Fruit fly (Drosophila melanogaster) whole organism, embryonic: Measurements from ENCODE around the gene Cerk.

Experiments
- Asciz ChIP-seq: fragments of 200-800 bp; sonication (Bioruptor generic); optimal IDR thresholded peaks from 2 replicates; lab custom pipeline; 2017; ENCODE audit warnings: missing biosample characterization, mild to moderate bottlenecking, missing genetic modification characterization, missing genetic modification reagents
- CG10209 ChIP-seq: fragments of 200-800 bp; sonication (Bioruptor generic); optimal IDR thresholded peaks from 3 replicates; lab custom pipeline; 2017; ENCODE audit warnings: missing biosample characterization, mild to moderate bottlenecking, missing genetic modification characterization, missing genetic modification reagents
- CG10431 ChIP-seq: fragments of 200-800 bp; sonication (Bioruptor generic); optimal IDR thresholded peaks from 3 replicates; lab custom pipeline; 2018; ENCODE audit warnings: missing biosample characterization, mild to moderate bottlenecking, missing genetic modification characterization
- CG10462 ChIP-seq: fragments of 200-800 bp; sonication (Bioruptor generic); optimal IDR thresholded peaks from 2 replicates; lab custom pipeline; 2016; ENCODE audit warnings: missing biosample characterization, missing genetic modification characterization
- CG11093 ChIP-seq: fragments of 200-800 bp; sonication (Bioruptor generic); IDR thresholded peaks from 3 replicates; pipeline ENCODE4 v1.3.6; 2022; ENCODE audit warnings: missing biosample characterization, missing genetic modification characterization
- CG14441 ChIP-seq: fragments of 200-800 bp; sonication (Bioruptor generic); IDR thresholded peaks from 2 replicates; pipeline ENCODE4 v1.3.6; 2022; ENCODE audit warnings: missing biosample characterization, missing genetic modification characterization
- CG14860 ChIP-seq: fragments of 200-800 bp; sonication (Bioruptor generic); IDR thresholded peaks from 3 replicates; pipeline ENCODE4 v1.3.6; 2022; ENCODE audit warnings: missing biosample characterization, missing genetic modification characterization; ENCODE audit not compliant: partially characterized antibody
- CG15601 ChIP-seq: fragments of 200-800 bp; sonication (Bioruptor generic); optimal IDR thresholded peaks from 3 replicates; lab custom pipeline; 2019; ENCODE audit warnings: missing biosample characterization, mild to moderate bottlenecking, missing genetic modification characterization, moderate library complexity
- CG15696 ChIP-seq: fragments of 200-800 bp; sonication (Bioruptor generic); optimal IDR thresholded peaks from 2 replicates; lab custom pipeline; 2019; ENCODE audit warnings: missing biosample characterization, mild to moderate bottlenecking, missing genetic modification characterization, moderate library complexity
- CG18599 ChIP-seq: fragments of 200-800 bp; sonication (Bioruptor generic); optimal IDR thresholded peaks from 3 replicates; lab custom pipeline; 2017; ENCODE audit warnings: missing biosample characterization, missing genetic modification characterization, mild to moderate bottlenecking, moderate library complexity, missing genetic modification reagents
- CG31224 ChIP-seq: fragments of 200-800 bp; sonication (Bioruptor generic); IDR thresholded peaks from 2 replicates; pipeline ENCODE4 v1.3.6; 2022; ENCODE audit warnings: missing biosample characterization, missing genetic modification characterization
- CG31388 ChIP-seq: fragments of 200-800 bp; sonication (Bioruptor generic); optimal IDR thresholded peaks from 2 replicates; lab custom pipeline; 2016; ENCODE audit warnings: missing biosample characterization, missing genetic modification characterization
- CG32767 ChIP-seq: fragments of 200-800 bp; sonication (Bioruptor generic); IDR thresholded peaks from 2 replicates; pipeline ENCODE4 v1.3.6; 2022; ENCODE audit warnings: missing biosample characterization, missing genetic modification characterization
- CG33557 ChIP-seq: fragments of 200-800 bp; sonication (Bioruptor generic); optimal IDR thresholded peaks from 2 replicates; lab custom pipeline; 2019; ENCODE audit warnings: missing biosample characterization, mild to moderate bottlenecking, missing genetic modification characterization, moderate library complexity
- CG34422 ChIP-seq: fragments of 200-800 bp; sonication (Bioruptor generic); IDR thresholded peaks from 3 replicates; pipeline ENCODE4 v1.3.6; 2022; ENCODE audit warnings: missing biosample characterization, missing genetic modification characterization
- CG3847 ChIP-seq: fragments of 200-800 bp; sonication (Bioruptor generic); IDR thresholded peaks from 2 replicates; pipeline ENCODE4 v1.3.6; 2022; ENCODE audit warnings: missing biosample characterization, missing genetic modification characterization
- CG7271 ChIP-seq: fragments of 200-800 bp; sonication (Bioruptor generic); optimal IDR thresholded peaks from 2 replicates; lab custom pipeline; 2018; ENCODE audit warnings: missing biosample characterization, mild to moderate bottlenecking, missing genetic modification characterization, moderate library complexity
- CG7357 ChIP-seq: fragments of 200-800 bp; sonication (Bioruptor generic); IDR thresholded peaks from 3 replicates; pipeline ENCODE4 v1.3.6; 2022; ENCODE audit warnings: missing biosample characterization, missing genetic modification characterization
- CG7372 ChIP-seq: fragments of 200-800 bp; sonication (Bioruptor generic); IDR thresholded peaks from 2 replicates; pipeline ENCODE4 v1.3.6; 2022; ENCODE audit warnings: missing biosample characterization, missing genetic modification characterization
- CG9215 ChIP-seq: fragments of 200-800 bp; sonication (Bioruptor generic); IDR thresholded peaks from 2 replicates; pipeline ENCODE4 v1.3.6; 2022; ENCODE audit warnings: missing biosample characterization, missing genetic modification characterization
- Chrac-16 ChIP-seq: fragments of 200-800 bp; sonication (Bioruptor generic); optimal IDR thresholded peaks from 3 replicates; lab custom pipeline; 2016; ENCODE audit warnings: missing biosample characterization, missing genetic modification characterization
- D19A ChIP-seq: fragments of 200-800 bp; optimal IDR thresholded peaks from 3 replicates; lab custom pipeline; 2019; ENCODE audit warnings: missing biosample characterization, mild to moderate bottlenecking, missing genetic modification characterization, moderate library complexity
- Dad ChIP-seq: fragments of 200-800 bp; sonication (Bioruptor generic); optimal IDR thresholded peaks from 3 replicates; lab custom pipeline; 2016; ENCODE audit warnings: missing biosample characterization, missing genetic modification characterization
- Fer1 ChIP-seq: fragments of 200-800 bp; sonication (Bioruptor generic); optimal IDR thresholded peaks from 2 replicates; lab custom pipeline; 2017; ENCODE audit warnings: missing biosample characterization, mild to moderate bottlenecking, missing genetic modification characterization
- Fer3 ChIP-seq: fragments of 200-800 bp; sonication (Bioruptor generic); optimal IDR thresholded peaks from 2 replicates; lab custom pipeline; 2018; ENCODE audit warnings: missing biosample characterization, mild to moderate bottlenecking, missing genetic modification characterization, moderate library complexity
- Gsc ChIP-seq: fragments of 200-800 bp; sonication (Bioruptor generic); IDR thresholded peaks from 2 replicates; pipeline ENCODE4 v1.3.6; 2022; ENCODE audit warnings: missing biosample characterization, missing genetic modification characterization
- HLH54F ChIP-seq: fragments of 200-800 bp; sonication (Bioruptor generic); optimal IDR thresholded peaks from 3 replicates; lab custom pipeline; 2016; ENCODE audit warnings: missing biosample characterization, missing genetic modification characterization
- Jarid2 ChIP-seq: fragments of 200-800 bp; sonication (Bioruptor generic); optimal IDR thresholded peaks from 3 replicates; lab custom pipeline; 2017; ENCODE audit warnings: mild to moderate bottlenecking, missing biosample characterization, missing genetic modification reagents, missing genetic modification characterization
- Mad ChIP-seq: fragments of 200-800 bp; sonication (Bioruptor generic); optimal IDR thresholded peaks from 2 replicates; lab custom pipeline; 2016; ENCODE audit warnings: missing biosample characterization, missing genetic modification characterization
- NC2β ChIP-seq: fragments of 200-800 bp; sonication (Bioruptor generic); optimal IDR thresholded peaks from 2 replicates; lab custom pipeline; 2016; ENCODE audit warnings: missing biosample characterization, missing genetic modification characterization
- Opbp ChIP-seq: fragments of 200-800 bp; sonication (Bioruptor generic); IDR thresholded peaks from 3 replicates; pipeline ENCODE4 v1.3.6; 2022; ENCODE audit warnings: missing biosample characterization, missing genetic modification characterization; ENCODE audit not compliant: partially characterized antibody
- Side ChIP-seq: fragments of 200-800 bp; sonication (Bioruptor generic); optimal IDR thresholded peaks from 2 replicates; lab custom pipeline; 2016; ENCODE audit warnings: missing biosample characterization, missing genetic modification characterization
- Sry-β ChIP-seq: fragments of 200-800 bp; sonication (Bioruptor generic); optimal IDR thresholded peaks from 2 replicates; lab custom pipeline; 2018; ENCODE audit warnings: missing biosample characterization, mild to moderate bottlenecking, missing genetic modification characterization, moderate library complexity
- Trl ChIP-seq, 3 experiments: fragments of >200 bp in 2 of 3; fragments of 200-800 bp in 1 of 3; sonication (Bioruptor generic) in 1 of 3; optimal IDR thresholded peaks; 2 replicates in 1 of 3; 3 replicates in 2 of 3; lab custom pipeline; 2016 to 2017; ENCODE audit warnings: missing biosample characterization in 1 of 3, missing genetic modification characterization in 1 of 3
- ara ChIP-seq: fragments of 200-800 bp; sonication (Bioruptor generic); IDR thresholded peaks from 2 replicates; pipeline ENCODE4 v1.3.6; 2022; ENCODE audit warnings: missing biosample characterization, missing genetic modification characterization
- bsh ChIP-seq, 2 experiments: fragments of 200-800 bp; sonication (Bioruptor generic); optimal IDR thresholded peaks; 2 replicates each; lab custom pipeline; 2017 to 2018; ENCODE audit warnings: mild to moderate bottlenecking in 2 of 2, missing biosample characterization in 2 of 2, missing genetic modification characterization in 2 of 2, moderate library complexity in 1 of 2
- cad ChIP-seq: fragments of >200 bp; optimal IDR thresholded peaks from 2 replicates; lab custom pipeline; 2017; ENCODE audit warnings: missing biosample characterization, missing genetic modification characterization
- croc ChIP-seq: fragments of 200-800 bp; sonication (Bioruptor generic); conservative IDR thresholded peaks from 3 replicates; pipeline ENCODE4 v1.3.6; 2022; ENCODE audit warnings: missing biosample characterization, missing genetic modification characterization
- fd64A ChIP-seq: fragments of 200-800 bp; sonication (Bioruptor generic); optimal IDR thresholded peaks from 3 replicates; lab custom pipeline; 2018; ENCODE audit warnings: missing biosample characterization, mild to moderate bottlenecking, missing genetic modification characterization
- fd96Cb ChIP-seq: fragments of 200-800 bp; sonication (Bioruptor generic); optimal IDR thresholded peaks from 2 replicates; lab custom pipeline; 2018; ENCODE audit warnings: missing biosample characterization, mild to moderate bottlenecking, missing genetic modification characterization, moderate library complexity
- gsb ChIP-seq: fragments of 200-800 bp; sonication (Bioruptor generic); IDR thresholded peaks from 2 replicates; pipeline ENCODE4 v1.3.6; 2022; ENCODE audit warnings: missing biosample characterization, missing genetic modification characterization
- jumu ChIP-seq: fragments of 200-800 bp; sonication (Bioruptor generic); optimal IDR thresholded peaks from 3 replicates; lab custom pipeline; 2016; ENCODE audit warnings: missing biosample characterization, missing genetic modification characterization
- knrl ChIP-seq: fragments of 200-800 bp; sonication (Bioruptor generic); IDR thresholded peaks from 3 replicates; pipeline ENCODE4 v1.3.6; 2022; ENCODE audit warnings: missing biosample characterization, missing genetic modification characterization; ENCODE audit not compliant: partially characterized antibody
- lov ChIP-seq, 2 experiments: fragments of 200-800 bp in 1 of 2; fragments of >200 bp in 1 of 2; sonication (Bioruptor generic) in 1 of 2; IDR thresholded peaks in 1 of 2; optimal IDR thresholded peaks in 1 of 2; 2 replicates in 1 of 2; 3 replicates in 1 of 2; pipeline versions ENCODE4 v1.3.6 to Lab custom; 2017 to 2022; ENCODE audit warnings: missing biosample characterization in 1 of 2, missing genetic modification characterization in 1 of 2
- org-1 ChIP-seq: fragments of 200-800 bp; sonication (Bioruptor generic); optimal IDR thresholded peaks from 2 replicates; lab custom pipeline; 2017; ENCODE audit warnings: missing biosample characterization, missing genetic modification characterization
- run ChIP-seq: fragments of 200-800 bp; sonication (Bioruptor generic); optimal IDR thresholded peaks from 3 replicates; lab custom pipeline; 2018; ENCODE audit warnings: missing biosample characterization, mild to moderate bottlenecking, missing genetic modification characterization
- sqz ChIP-seq: fragments of 200-800 bp; sonication (Bioruptor generic); optimal IDR thresholded peaks from 3 replicates; lab custom pipeline; 2018; ENCODE audit warnings: missing biosample characterization, mild to moderate bottlenecking, missing genetic modification characterization
- twi ChIP-seq: fragments of 200-800 bp; optimal IDR thresholded peaks from 2 replicates; lab custom pipeline; 2019; ENCODE audit warnings: missing biosample characterization, mild to moderate bottlenecking, missing genetic modification characterization, moderate library complexity
- wdn ChIP-seq: fragments of 200-800 bp; sonication (Bioruptor generic); IDR thresholded peaks from 2 replicates; pipeline ENCODE4 v1.3.6; 2022; ENCODE audit warnings: missing biosample characterization, missing genetic modification characterization

Gene Cerk

DNA sequence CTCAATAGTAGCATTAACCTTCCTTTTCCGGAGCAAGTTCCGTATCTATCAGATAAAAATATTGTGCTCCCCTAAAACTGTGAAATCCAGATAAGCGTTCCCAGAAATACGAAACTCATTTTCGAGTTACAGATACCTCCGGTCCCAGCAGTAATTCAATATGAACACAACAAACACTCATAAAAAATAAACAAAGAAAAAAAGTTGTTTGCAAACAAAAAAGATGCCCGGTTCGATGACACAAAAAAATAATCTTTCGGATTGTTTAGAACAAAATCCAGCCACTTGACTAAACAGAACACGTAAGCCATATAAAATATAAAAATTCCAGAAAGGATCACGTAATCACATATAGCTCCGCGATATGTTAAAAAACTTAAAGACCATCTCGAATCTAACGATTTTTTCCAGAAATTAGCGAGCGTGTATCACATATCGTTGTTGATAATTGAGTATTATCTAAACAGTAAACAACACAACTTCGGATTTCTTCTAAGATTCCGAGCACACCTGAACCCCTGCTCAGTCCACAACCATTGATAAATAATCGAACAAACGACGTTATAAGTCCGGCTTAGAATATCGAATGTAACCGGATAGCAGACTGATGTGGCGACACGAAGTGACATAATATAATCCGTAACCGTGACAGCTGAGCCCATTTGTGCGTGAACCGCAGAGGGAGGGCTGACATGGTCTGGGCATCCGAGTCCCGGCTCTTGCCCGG lies 48.9 kb downstream of the Cerk start (continued):
- TF ChIP-seq HLH54F (GFP tag; lab: Kevin White, UChicago) (no peak), Chrac-16 (no peak), ara (no peak), CG10462 (peak; percentile 27), CG11093 (GFP tag; lab: Robert Waterston, UW) (no peak), croc (no peak), run (tag; lab: Kevin White, UChicago) (no peak), Fer3 (tag; lab: Kevin White, UChicago) (peak; percentile 4), knrl (GFP tag; lab: Robert Waterston, UW) (no peak), Sry-β (no peak), Dad (GFP tag; lab: Kevin White, UChicago) (no peak), CG10209 (peak; percentile 73), fd64A (peak; percentile 54), CG34422 (no peak), Jarid2 (no peak), CG14860 (GFP tag; lab: Robert Waterston, UW) (no peak), CG33557 (GFP tag; lab: Kevin White, UChicago) (peak; percentile 78), Opbp (GFP tag; lab: Robert Waterston, UW) (no peak), Side (GFP tag; lab: Kevin White, UChicago) (peak; percentile 46), CG31224 (no peak), CG7357 (GFP tag; lab: Robert Waterston, UW) (no peak), CG7372 (GFP tag; lab: Robert Waterston, UW) (no peak), CG7271 (peak; percentile 60), CG10431 (GFP tag; lab: Kevin White, UChicago) (peak; percentile 15), jumu (GFP tag; lab: Kevin White, UChicago) (no peak), lov (optimal IDR thresholded peaks at IDR 0.05; lab: Kevin White, UChicago) (no peak), lov (GFP tag; IDR thresholded peaks at IDR 0.05; lab: Robert Waterston, UW) (no peak), CG14441 (GFP tag; lab: Robert Waterston, UW) (no peak), CG15696 (peak; percentile 89), CG3847 (GFP tag; lab: Robert Waterston, UW) (0 out of 2 replicates have a peak, but pooled peaks have one; percentile 15), CG32767 (GFP tag; lab: Robert Waterston, UW) (no peak), D19A (tag; lab: Kevin White, UChicago) (peak; percentile 46), CG9215 (no peak), CG15601 (tag; lab: Kevin White, UChicago) (peak; percentile 77), CG18599 (peak; percentile 55), org-1 (peak; percentile 38), bsh (GFP tag; optimal IDR thresholded peaks at IDR 0.05; lab: Kevin White, UChicago) (peak in 1 of 2 experiments; percentile 59), cad (GFP tag; lab: Kevin White, UChicago) (no peak), NC2β (peak; percentile 46), Asciz (GFP tag; lab: Kevin White, UChicago) (peak; percentile 51), Mad (GFP tag; lab: Kevin White, UChicago) (no peak), twi (tag; lab: Kevin White, UChicago) (no peak), Gsc (GFP tag; lab: Robert Waterston, UW) (no peak), fd96Cb (tag; lab: Kevin White, UChicago) (no peak), Fer1 (GFP tag; lab: Kevin White, UChicago) (no peak), CG31388 (GFP tag; lab: Kevin White, UChicago) (no peak), Trl (optimal IDR thresholded peaks at IDR 0.05; lab: Kevin White, UChicago) (no peak), Trl (GFP tag; optimal IDR thresholded peaks at IDR 0.05; lab: Kevin White, UChicago) (peak; percentile 47), wdn (GFP tag; lab: Robert Waterston, UW) (no peak), gsb (no peak), sqz (GFP tag; lab: Kevin White, UChicago) (peak; percentile 82)
